Worm (Caenorhabditis elegans): ENCODE measurements around the gene dyf-11.

ce11 chrX:714398-714797, 49.2 kb upstream of the dyf-11 start, which contains the start of gene irk-2:
- TF ChIP-seq ztf-23 (GFP tag; IDR thresholded peaks at IDR 0.05) (no peak), med-1 (GFP tag; optimal IDR thresholded peaks at IDR 0.05; ENCODE audit: insufficient read depth) (no peak), cog-1 (tag; optimal IDR thresholded peaks at IDR 0.05) (no peak), tab-1 (GFP tag; IDR thresholded peaks at IDR 0.05) (no peak), flt-1 (GFP tag; IDR thresholded peaks at IDR 0.05) (no peak)

All from whole organism, midembryonic.